Worm (Caenorhabditis elegans) whole organism, L1 larva: Measurements from ENCODE around the gene D1086.17.
"Not testable (repeated sequence)": the region's sequence is repeated elsewhere in the genome, so short reads cannot be mapped to it uniquely, and the experiment has no call there.

Source experiments
- ceh-90 ChIP-seq: sonication (generic microtip); optimal IDR thresholded peaks from 2 replicates; lab custom pipeline; 2016; ENCODE audit warnings: missing genetic modification characterization, missing compliant biosample characterization
- nhr-28 ChIP-seq: fragments of 150-350 bp; optimal IDR thresholded peaks from 2 replicates; lab custom pipeline; 2014; ENCODE audit warnings: missing biosample characterization, missing genetic modification characterization
- nhr-77 ChIP-seq: fragments of 150-350 bp; optimal IDR thresholded peaks from 2 replicates; lab custom pipeline; 2014; ENCODE audit warnings: missing biosample characterization, missing genetic modification characterization
- pag-3 ChIP-seq: sonication (generic microtip); optimal IDR thresholded peaks from 2 replicates; lab custom pipeline; 2017; ENCODE audit warnings: missing genetic modification characterization, mild to moderate bottlenecking, missing compliant biosample characterization, antibody characterized with exemption, borderline replicate concordance; ENCODE audit not compliant: insufficient read depth
- snpc-4 ChIP-seq: fragments of 150-350 bp; optimal IDR thresholded peaks from 2 replicates; lab custom pipeline; 2014; ENCODE audit warnings: missing biosample characterization, missing genetic modification characterization
- xbp-1 ChIP-seq: sonication (generic microtip); optimal IDR thresholded peaks from 2 replicates; lab custom pipeline; 2016; ENCODE audit warnings: missing genetic modification characterization, missing compliant biosample characterization
- zag-1 ChIP-seq: fragments of 150-350 bp; optimal IDR thresholded peaks from 2 replicates; lab custom pipeline; 2014; ENCODE audit warnings: missing biosample characterization, missing genetic modification characterization

DNA sequence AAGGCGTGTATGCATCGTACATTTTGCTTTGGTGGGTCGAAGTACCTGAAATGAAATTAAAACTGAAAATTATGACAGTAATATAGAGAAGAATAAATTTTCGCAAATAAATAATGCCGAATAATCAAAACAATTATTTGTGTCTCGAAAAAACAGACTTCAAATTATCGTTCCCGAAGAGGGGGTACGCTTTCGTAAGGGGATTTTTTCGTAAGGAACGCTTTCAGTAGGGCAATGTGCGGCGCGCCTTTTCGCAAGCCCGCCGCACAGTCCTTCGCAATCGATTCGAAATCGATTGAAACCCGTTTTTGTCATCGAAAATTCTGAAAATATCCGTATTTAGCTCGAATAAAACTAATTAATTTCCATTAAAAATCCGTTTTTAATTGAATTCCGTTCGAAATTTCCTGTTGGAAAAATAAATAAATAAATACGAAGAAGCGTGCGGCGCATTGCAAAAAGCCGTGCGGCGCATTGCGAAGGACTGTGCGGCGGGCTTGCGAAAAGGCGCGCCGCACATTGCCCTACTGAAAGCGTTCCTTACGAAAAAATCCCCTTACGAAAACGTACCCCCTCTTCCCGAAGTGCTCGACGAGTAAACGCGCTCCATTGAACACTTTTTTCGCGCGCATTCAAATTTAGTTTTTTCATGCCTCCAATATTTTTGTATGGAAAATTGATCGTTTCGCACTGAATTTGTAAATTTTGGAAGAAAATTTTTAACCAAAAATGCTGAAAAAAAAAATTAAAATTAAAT is 29.2 kb upstream of the D1086.17 start, which contains the start of gene vps-39:
- not testable (repeated sequence) for TF ChIP-seq zag-1, snpc-4, pag-3, ceh-90, nhr-77, nhr-28 (tag; lab: Kevin White, UChicago)
- TF ChIP-seq xbp-1 (tag; lab: Kevin White, UChicago): peak; percentile 31
